Worm (Caenorhabditis elegans): ENCODE results near the gene athp-1.

athp-1 gene

ce11 chrIII:10933331-10933730 lies 51.8 kb downstream of the athp-1 start, which contains the start of gene M142.8:
Gene M142.8 (plus strand): TSS chrIII:10933631.
- TF ChIP-seq unc-62 (GFP tag; optimal IDR thresholded peaks at IDR 0.05) = no peak

- TF ChIP-seq unc-62 (GFP tag; optimal IDR thresholded peaks at IDR 0.05) = no peak
These were observed 54.4 kb downstream of the athp-1 start, which contains the start of gene rle-1 for ce11 chrIII:10935944-10936343. Gene rle-1 (plus strand): TSS chrIII:10936244.

ce11 chrIII:10939184-10939583 lies 57.6 kb downstream of the athp-1 start:
- TF ChIP-seq unc-62 (GFP tag; optimal IDR thresholded peaks at IDR 0.05) = no peak

- TF ChIP-seq unc-62 (GFP tag; optimal IDR thresholded peaks at IDR 0.05) = no peak
These were observed 61.3 kb downstream of the athp-1 start for ce11 chrIII:10942905-10943304.
